Fruit fly (Drosophila melanogaster) whole organism, embryonic: Measurements from ENCODE around the gene Mfe2.

Experiments used
- Asciz ChIP-seq: fragments of 200-800 bp; sonication (Bioruptor generic); optimal IDR thresholded peaks from 2 replicates; lab custom pipeline; 2017; ENCODE audit warnings: missing biosample characterization, mild to moderate bottlenecking, missing genetic modification characterization, missing genetic modification reagents
- Atf3 ChIP-seq: fragments of 200-800 bp; sonication (Bioruptor generic); optimal IDR thresholded peaks from 3 replicates; lab custom pipeline; 2016; ENCODE audit warnings: missing biosample characterization, missing genetic modification characterization
- B-H1 ChIP-seq: fragments of 200-800 bp; sonication (Bioruptor generic); IDR thresholded peaks from 3 replicates; pipeline ENCODE4 v1.3.6; 2022; ENCODE audit warnings: missing biosample characterization, missing genetic modification characterization
- CG10274 ChIP-seq: fragments of 200-800 bp; sonication (Bioruptor generic); optimal IDR thresholded peaks from 3 replicates; lab custom pipeline; 2017; ENCODE audit warnings: missing biosample characterization, mild to moderate bottlenecking, missing genetic modification characterization
- CG1233 ChIP-seq: fragments of 200-800 bp; sonication (Bioruptor generic); optimal IDR thresholded peaks from 4 replicates; lab custom pipeline; 2018; ENCODE audit warnings: missing biosample characterization, mild to moderate bottlenecking, missing genetic modification characterization
- CG12391 ChIP-seq: fragments of 200-800 bp; sonication (Bioruptor generic); optimal IDR thresholded peaks from 3 replicates; lab custom pipeline; 2018; ENCODE audit warnings: missing biosample characterization, mild to moderate bottlenecking, missing genetic modification characterization, moderate library complexity
- CG13424 ChIP-seq: fragments of 200-800 bp; sonication (Bioruptor generic); optimal IDR thresholded peaks from 2 replicates; lab custom pipeline; 2019; ENCODE audit warnings: missing biosample characterization, mild to moderate bottlenecking, missing genetic modification characterization, moderate library complexity
- CG1529 ChIP-seq: fragments of 200-800 bp; sonication (Bioruptor generic); optimal IDR thresholded peaks from 3 replicates; lab custom pipeline; 2018; ENCODE audit warnings: missing biosample characterization, missing genetic modification characterization
- CG17802 ChIP-seq: fragments of 200-800 bp; sonication (Bioruptor generic); optimal IDR thresholded peaks from 2 replicates; lab custom pipeline; 2018; ENCODE audit warnings: missing biosample characterization, mild to moderate bottlenecking, missing genetic modification characterization, moderate library complexity
- CG18619 ChIP-seq: fragments of 200-800 bp; sonication (Bioruptor generic); optimal IDR thresholded peaks from 3 replicates; lab custom pipeline; 2017; ENCODE audit warnings: missing biosample characterization, mild to moderate bottlenecking, missing genetic modification characterization
- CG18764 ChIP-seq: fragments of 200-800 bp; sonication (Bioruptor generic); optimal IDR thresholded peaks from 3 replicates; lab custom pipeline; 2016; ENCODE audit warnings: missing biosample characterization, missing genetic modification characterization
- CG3281 ChIP-seq: fragments of 200-800 bp; sonication (Bioruptor generic); optimal IDR thresholded peaks from 3 replicates; lab custom pipeline; 2017; ENCODE audit warnings: missing biosample characterization, mild to moderate bottlenecking, missing genetic modification characterization
- CG4854 ChIP-seq: fragments of 200-800 bp; sonication (Bioruptor generic); optimal IDR thresholded peaks from 2 replicates; lab custom pipeline; 2016; ENCODE audit warnings: missing biosample characterization, missing genetic modification characterization, inconsistent platforms
- CG5245 ChIP-seq: fragments of 200-800 bp; sonication (Bioruptor generic); optimal IDR thresholded peaks from 3 replicates; lab custom pipeline; 2016; ENCODE audit warnings: missing biosample characterization, missing genetic modification characterization
- CG6683 ChIP-seq: fragments of 200-800 bp; sonication (Bioruptor generic); optimal IDR thresholded peaks from 2 replicates; lab custom pipeline; 2017; ENCODE audit warnings: missing biosample characterization, mild to moderate bottlenecking, missing genetic modification characterization, missing genetic modification reagents
- CG6765 ChIP-seq: fragments of 200-800 bp; sonication (Bioruptor generic); optimal IDR thresholded peaks from 3 replicates; lab custom pipeline; 2017; ENCODE audit warnings: missing biosample characterization, mild to moderate bottlenecking, missing genetic modification characterization
- CG6854 ChIP-seq: fragments of 200-800 bp; sonication (Bioruptor generic); optimal IDR thresholded peaks from 3 replicates; lab custom pipeline; 2017; ENCODE audit warnings: missing biosample characterization, mild to moderate bottlenecking, missing genetic modification characterization
- CG7271 ChIP-seq: fragments of 200-800 bp; sonication (Bioruptor generic); optimal IDR thresholded peaks from 2 replicates; lab custom pipeline; 2018; ENCODE audit warnings: missing biosample characterization, mild to moderate bottlenecking, missing genetic modification characterization, moderate library complexity
- CG7928 ChIP-seq: fragments of 200-800 bp; sonication (Bioruptor generic); optimal IDR thresholded peaks from 2 replicates; lab custom pipeline; 2017; ENCODE audit warnings: missing biosample characterization, mild to moderate bottlenecking, missing genetic modification characterization
- CG8388 ChIP-seq: fragments of 200-800 bp; sonication (Bioruptor generic); optimal IDR thresholded peaks from 2 replicates; lab custom pipeline; 2019; ENCODE audit warnings: missing biosample characterization, mild to moderate bottlenecking, missing genetic modification characterization, moderate library complexity
- Deaf1 ChIP-seq: fragments of 200-800 bp; optimal IDR thresholded peaks from 3 replicates; lab custom pipeline; 2019; ENCODE audit warnings: missing biosample characterization, mild to moderate bottlenecking, missing genetic modification characterization, moderate library complexity
- Dp ChIP-seq: fragments of 200-800 bp; sonication (Bioruptor generic); optimal IDR thresholded peaks from 2 replicates; lab custom pipeline; 2018; ENCODE audit warnings: missing biosample characterization, mild to moderate bottlenecking, missing genetic modification characterization, moderate library complexity
- Dref ChIP-seq: fragments of 200-800 bp; sonication (Bioruptor generic); IDR thresholded peaks from 2 replicates; pipeline ENCODE4 v1.3.6; 2022; ENCODE audit warnings: missing biosample characterization, missing genetic modification characterization
- Gug ChIP-seq: fragments of 200-800 bp; sonication (Bioruptor generic); IDR thresholded peaks from 4 replicates; pipeline ENCODE4 v1.3.6; 2022; ENCODE audit warnings: missing biosample characterization, missing genetic modification characterization
- Hmx ChIP-seq: fragments of 200-800 bp; sonication (Bioruptor generic); optimal IDR thresholded peaks from 2 replicates; lab custom pipeline; 2016; ENCODE audit warnings: missing biosample characterization, missing genetic modification characterization
- Hr78 ChIP-seq, 2 experiments: fragments of 200-800 bp in 1 of 2; fragments of >200 bp in 1 of 2; sonication (Bioruptor generic) in 1 of 2; optimal IDR thresholded peaks; 2 replicates each; lab custom pipeline; 2017 to 2019; ENCODE audit warnings: missing biosample characterization in 2 of 2, missing genetic modification characterization in 2 of 2, mild to moderate bottlenecking in 1 of 2, moderate library complexity in 1 of 2
- Med ChIP-seq: fragments of 200-800 bp; sonication (Bioruptor generic); peaks from one replicate; lab custom pipeline; 2016; ENCODE audit warnings: missing biosample characterization, missing genetic modification characterization, mild to moderate bottlenecking, inconsistent platforms, moderate library complexity
- Meics ChIP-seq: fragments of 200-800 bp; sonication (Bioruptor generic); optimal IDR thresholded peaks from 2 replicates; lab custom pipeline; 2017; ENCODE audit warnings: missing biosample characterization, mild to moderate bottlenecking, missing genetic modification characterization
- Mes4 ChIP-seq: fragments of 200-800 bp; sonication (Bioruptor generic); optimal IDR thresholded peaks from 2 replicates; lab custom pipeline; 2016; ENCODE audit warnings: missing biosample characterization, missing genetic modification characterization
- Neu2 ChIP-seq: fragments of 200-800 bp; sonication (Bioruptor generic); optimal IDR thresholded peaks from 3 replicates; lab custom pipeline; 2016; ENCODE audit warnings: missing biosample characterization, missing genetic modification characterization, borderline replicate concordance
- Nf-YC ChIP-seq: fragments of 200-800 bp; optimal IDR thresholded peaks from 3 replicates; lab custom pipeline; 2019; ENCODE audit warnings: missing biosample characterization, mild to moderate bottlenecking, missing genetic modification characterization, moderate library complexity
- Ravus ChIP-seq: fragments of 200-800 bp; sonication (Bioruptor generic); IDR thresholded peaks from 2 replicates; pipeline ENCODE4 v1.3.6; 2022; ENCODE audit warnings: missing biosample characterization, missing genetic modification characterization
- Scr ChIP-seq: fragments of 200-800 bp; sonication (Bioruptor generic); IDR thresholded peaks from 2 replicates; pipeline ENCODE4 v1.3.6; 2022; ENCODE audit warnings: missing biosample characterization, missing genetic modification characterization; ENCODE audit not compliant: partially characterized antibody
- TFAM ChIP-seq: fragments of 200-800 bp; sonication (Bioruptor generic); optimal IDR thresholded peaks from 2 replicates; lab custom pipeline; 2017; ENCODE audit warnings: missing biosample characterization, missing genetic modification characterization, inconsistent platforms
- ac ChIP-seq: fragments of 200-800 bp; sonication (Bioruptor generic); optimal IDR thresholded peaks from 3 replicates; lab custom pipeline; 2017; ENCODE audit warnings: missing biosample characterization, mild to moderate bottlenecking, missing genetic modification characterization
- ato ChIP-seq: fragments of 200-800 bp; sonication (Bioruptor generic); IDR thresholded peaks from 2 replicates; pipeline ENCODE4 v1.3.6; 2022; ENCODE audit warnings: missing biosample characterization, missing genetic modification characterization; ENCODE audit not compliant: partially characterized antibody
- bowl ChIP-seq: fragments of 200-800 bp; sonication (Bioruptor generic); IDR thresholded peaks from 2 replicates; pipeline ENCODE4 v1.3.6; 2022; ENCODE audit warnings: missing biosample characterization, missing genetic modification characterization
- cad ChIP-seq: fragments of >200 bp; optimal IDR thresholded peaks from 2 replicates; lab custom pipeline; 2017; ENCODE audit warnings: missing biosample characterization, missing genetic modification characterization
- disco-r ChIP-seq: fragments of 200-800 bp; sonication (Bioruptor generic); optimal IDR thresholded peaks from 2 replicates; lab custom pipeline; 2016; ENCODE audit warnings: missing biosample characterization, missing genetic modification characterization
- dm ChIP-seq: fragments of 200-800 bp; sonication (Bioruptor generic); optimal IDR thresholded peaks from 3 replicates; lab custom pipeline; 2016; ENCODE audit warnings: missing biosample characterization, missing genetic modification characterization
- gcm2 ChIP-seq: fragments of 200-800 bp; sonication (Bioruptor generic); optimal IDR thresholded peaks from 2 replicates; lab custom pipeline; 2016; ENCODE audit warnings: missing biosample characterization, missing genetic modification characterization
- hkb ChIP-seq, 2 experiments: fragments of 200-800 bp in 1 of 2; fragments of >200 bp in 1 of 2; sonication (Bioruptor generic) in 1 of 2; IDR thresholded peaks in 1 of 2; optimal IDR thresholded peaks in 1 of 2; 2 replicates each; pipeline versions ENCODE4 v1.3.6 to Lab custom; 2017 to 2022; ENCODE audit warnings: missing biosample characterization in 1 of 2, missing genetic modification characterization in 1 of 2
- hth ChIP-seq: fragments of >200 bp; optimal IDR thresholded peaks from 2 replicates; lab custom pipeline; 2017; ENCODE audit warnings: inconsistent platforms
- mld ChIP-seq: fragments of 200-800 bp; sonication (Bioruptor generic); IDR thresholded peaks from 3 replicates; pipeline ENCODE4 v1.3.6; 2022; ENCODE audit warnings: missing biosample characterization, missing genetic modification characterization; ENCODE audit not compliant: partially characterized antibody
- onecut ChIP-seq: fragments of 200-800 bp; sonication (Bioruptor generic); IDR thresholded peaks from 2 replicates; pipeline ENCODE4 v1.3.6; 2022; ENCODE audit warnings: missing biosample characterization, missing genetic modification characterization
- ro ChIP-seq: fragments of 200-800 bp; sonication (Bioruptor generic); IDR thresholded peaks from 2 replicates; pipeline ENCODE4 v1.3.6; 2022; ENCODE audit warnings: missing biosample characterization, missing genetic modification characterization
- row ChIP-seq: fragments of 200-800 bp; sonication (Bioruptor generic); IDR thresholded peaks from 3 replicates; pipeline ENCODE4 v1.3.6; 2022; ENCODE audit warnings: missing biosample characterization, missing genetic modification characterization
- run ChIP-seq: fragments of 200-800 bp; sonication (Bioruptor generic); optimal IDR thresholded peaks from 3 replicates; lab custom pipeline; 2018; ENCODE audit warnings: missing biosample characterization, mild to moderate bottlenecking, missing genetic modification characterization
- sr ChIP-seq: fragments of 200-800 bp; sonication (Bioruptor generic); IDR thresholded peaks from 3 replicates; pipeline ENCODE4 v1.3.6; 2022; ENCODE audit warnings: missing biosample characterization, missing genetic modification characterization

Mfe2 gene

DNA sequence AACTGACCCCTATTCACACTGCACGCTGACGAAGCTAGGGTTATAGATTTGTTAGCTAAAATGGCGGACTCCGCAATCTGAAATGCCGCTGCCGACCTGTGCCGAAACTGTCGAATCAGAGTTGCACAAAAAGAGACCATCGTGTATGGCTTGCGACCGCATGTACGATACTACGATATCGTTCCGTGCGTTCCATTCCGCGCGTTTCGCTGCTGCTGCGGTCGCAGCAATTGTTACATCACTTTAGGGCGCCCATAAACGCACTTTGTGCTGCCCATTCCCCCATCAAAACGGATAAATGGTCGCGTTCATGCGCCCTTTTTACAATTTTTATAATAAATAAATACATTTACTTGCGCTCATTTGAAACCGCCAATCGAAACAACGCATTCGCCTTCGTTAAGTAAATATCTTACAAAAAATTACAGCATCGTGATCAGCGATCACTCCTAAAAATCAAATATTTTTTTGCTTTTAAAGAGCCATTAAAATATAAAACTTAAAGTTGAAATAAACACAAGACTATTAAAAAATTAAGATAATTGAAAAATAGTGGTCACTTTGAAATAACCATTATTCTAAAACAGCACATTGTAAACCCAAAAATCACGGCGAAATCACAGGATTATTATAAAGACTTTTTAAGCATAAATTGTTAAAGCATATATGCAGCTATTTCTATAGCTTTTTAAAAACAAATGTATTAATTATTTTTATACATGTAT is 49.6 kb downstream of the Mfe2 start, which contains the start of gene Cyp1 (continued):
- TF ChIP-seq CG5245 (GFP tag; lab: Kevin White, UChicago): no peak
- TF ChIP-seq row (GFP tag; lab: Robert Waterston, UW): peak; percentile 81
- TF ChIP-seq CG18619: no peak
- peak; percentile 63 for TF ChIP-seq Deaf1 (tag; lab: Kevin White, UChicago)
- TF ChIP-seq ro (GFP tag; lab: Robert Waterston, UW): no peak
- no peak for TF ChIP-seq TFAM (GFP tag; lab: Kevin White, UChicago)
- TF ChIP-seq hkb (optimal IDR thresholded peaks at IDR 0.05; lab: Kevin White, UChicago): no peak
- peak; percentile 58; the same call in 1 of the 2 replicates for TF ChIP-seq hkb (GFP tag; IDR thresholded peaks at IDR 0.05; lab: Robert Waterston, UW)
- TF ChIP-seq Scr (GFP tag; lab: Robert Waterston, UW): peak; percentile 76
- TF ChIP-seq dm (GFP tag; lab: Kevin White, UChicago): peak; percentile 81
- TF ChIP-seq Med (GFP tag; lab: Kevin White, UChicago): peak; percentile 88
- 0 out of 3 replicates have a peak, but pooled peaks have one; percentile 35 for TF ChIP-seq sr (GFP tag; lab: Robert Waterston, UW)
- peak; percentile 44; the same call in 2 of the 3 replicates for TF ChIP-seq B-H1
- TF ChIP-seq CG4854: no peak
- TF ChIP-seq CG12391 (tag; lab: Kevin White, UChicago): peak; percentile 19
- no peak for TF ChIP-seq gcm2
- peak; percentile 27 for TF ChIP-seq CG17802
- TF ChIP-seq Mes4 (GFP tag; lab: Kevin White, UChicago): no peak
- no peak for TF ChIP-seq CG10274 (GFP tag; lab: Kevin White, UChicago)
- TF ChIP-seq Dref (GFP tag; lab: Robert Waterston, UW): peak; percentile 83
- no peak for TF ChIP-seq bowl
- no peak for TF ChIP-seq CG8388 (GFP tag; lab: Kevin White, UChicago)
- peak; percentile 82 for TF ChIP-seq ato (GFP tag; lab: Robert Waterston, UW)
- TF ChIP-seq disco-r: no peak
- peak; percentile 51 for TF ChIP-seq Dp (GFP tag; lab: Kevin White, UChicago)
- no peak for TF ChIP-seq CG1529 (GFP tag; lab: Kevin White, UChicago)
- no peak for TF ChIP-seq CG6854
- TF ChIP-seq run (tag; lab: Kevin White, UChicago): no peak
- TF ChIP-seq Hr78 (GFP tag; optimal IDR thresholded peaks at IDR 0.05; lab: Kevin White, UChicago): no peak
- no peak for TF ChIP-seq CG6683
- peak; percentile 72 for TF ChIP-seq CG18764 (GFP tag; lab: Kevin White, UChicago)
- TF ChIP-seq cad (GFP tag; lab: Kevin White, UChicago): no peak
- no peak for TF ChIP-seq Ravus
- TF ChIP-seq Meics: peak; percentile 22
- peak; percentile 48; the same call in 1 of the 2 replicates for TF ChIP-seq onecut
- no peak for TF ChIP-seq Asciz
- TF ChIP-seq hth (lab: Kevin White, UChicago): no peak
- TF ChIP-seq CG1233 (GFP tag; lab: Kevin White, UChicago): peak; percentile 33
- no peak for TF ChIP-seq Atf3 (GFP tag; lab: Kevin White, UChicago)
- TF ChIP-seq ac (GFP tag; lab: Kevin White, UChicago): no peak
- peak; percentile 38; the same call in 2 of the 4 replicates for TF ChIP-seq Gug (GFP tag; lab: Robert Waterston, UW)
- peak; percentile 19 for TF ChIP-seq CG7271
- TF ChIP-seq Hmx: no peak
- TF ChIP-seq CG13424: peak; percentile 20
- TF ChIP-seq Neu2 (GFP tag; lab: Kevin White, UChicago): no peak
- TF ChIP-seq CG6765: no peak
- no peak for TF ChIP-seq CG3281
- TF ChIP-seq Nf-YC (tag; lab: Kevin White, UChicago): no peak
- peak; percentile 77; the same call in 1 of the 3 replicates for TF ChIP-seq mld (GFP tag; lab: Robert Waterston, UW)
- no peak for TF ChIP-seq CG7928 (GFP tag; lab: Kevin White, UChicago)
